Fruit fly (Drosophila melanogaster): ENCODE measurements around the gene AGO2.

Gene AGO2

dm6 chr3L:15589746-15590145, 35.8 kb downstream of the AGO2 start:
- TF ChIP-seq usp (GFP tag; optimal IDR thresholded peaks at IDR 0.05) (no peak), CG8478 (optimal IDR thresholded peaks at IDR 0.05) (no peak), pan (optimal IDR thresholded peaks at IDR 0.05) (no peak), Dll (optimal IDR thresholded peaks at IDR 0.05) (no peak), EcR (GFP tag; optimal IDR thresholded peaks at IDR 0.05) (no peak), psq (optimal IDR thresholded peaks at IDR 0.05) (no peak)

- TF ChIP-seq Dll (optimal IDR thresholded peaks at IDR 0.05) (no peak), psq (optimal IDR thresholded peaks at IDR 0.05) (no peak), EcR (GFP tag; optimal IDR thresholded peaks at IDR 0.05) (no peak), pan (optimal IDR thresholded peaks at IDR 0.05) (no peak), CG8478 (optimal IDR thresholded peaks at IDR 0.05) (no peak), usp (GFP tag; optimal IDR thresholded peaks at IDR 0.05) (no peak)
Observed at dm6 chr3L:15590803-15591597, 37.1 kb downstream of the AGO2 start.

- TF ChIP-seq CG8478 (optimal IDR thresholded peaks at IDR 0.05) (no peak), EcR (GFP tag; optimal IDR thresholded peaks at IDR 0.05) (no peak), pan (optimal IDR thresholded peaks at IDR 0.05) (no peak), usp (GFP tag; optimal IDR thresholded peaks at IDR 0.05) (no peak), Dll (optimal IDR thresholded peaks at IDR 0.05) (no peak), psq (optimal IDR thresholded peaks at IDR 0.05) (no peak)
Observed at dm6 chr3L:15592536-15593260, 38.8 kb downstream of the AGO2 start.

- TF ChIP-seq usp (GFP tag; optimal IDR thresholded peaks at IDR 0.05) (no peak), pan (optimal IDR thresholded peaks at IDR 0.05) (no peak), CG8478 (optimal IDR thresholded peaks at IDR 0.05) (no peak), Dll (optimal IDR thresholded peaks at IDR 0.05) (no peak), psq (optimal IDR thresholded peaks at IDR 0.05) (no peak), EcR (GFP tag; optimal IDR thresholded peaks at IDR 0.05) (no peak)
Observed at dm6 chr3L:15593399-15593798, 39.5 kb downstream of the AGO2 start.

- peak; percentile 1 for TF ChIP-seq pan (optimal IDR thresholded peaks at IDR 0.05)
- no peak for TF ChIP-seq psq (optimal IDR thresholded peaks at IDR 0.05)
- TF ChIP-seq usp (GFP tag; optimal IDR thresholded peaks at IDR 0.05), result no peak
Observed at dm6 chr3L:15594093-15594653, 40.3 kb downstream of the AGO2 start.

- TF ChIP-seq EcR (GFP tag; optimal IDR thresholded peaks at IDR 0.05) (no peak), usp (GFP tag; optimal IDR thresholded peaks at IDR 0.05) (no peak), CG8478 (optimal IDR thresholded peaks at IDR 0.05) (no peak), pan (optimal IDR thresholded peaks at IDR 0.05) (no peak), Dll (optimal IDR thresholded peaks at IDR 0.05) (no peak), psq (optimal IDR thresholded peaks at IDR 0.05) (no peak)
Observed at dm6 chr3L:15595175-15595724, 41.3 kb downstream of the AGO2 start.

dm6 chr3L:15595980-15596379, 42.1 kb downstream of the AGO2 start:
- TF ChIP-seq Dll (optimal IDR thresholded peaks at IDR 0.05), result no peak
- no peak for TF ChIP-seq EcR (GFP tag; optimal IDR thresholded peaks at IDR 0.05)
- no peak for TF ChIP-seq psq (optimal IDR thresholded peaks at IDR 0.05)
- no peak for TF ChIP-seq CG8478 (optimal IDR thresholded peaks at IDR 0.05)
- TF ChIP-seq pan (optimal IDR thresholded peaks at IDR 0.05), result no peak
- TF ChIP-seq usp (GFP tag; optimal IDR thresholded peaks at IDR 0.05), result no peak

dm6 chr3L:15597037-15597785, 43.3 kb downstream of the AGO2 start:
- TF ChIP-seq EcR (GFP tag; optimal IDR thresholded peaks at IDR 0.05) (no peak), pan (optimal IDR thresholded peaks at IDR 0.05) (no peak), psq (optimal IDR thresholded peaks at IDR 0.05) (no peak), CG8478 (optimal IDR thresholded peaks at IDR 0.05) (no peak), usp (GFP tag; optimal IDR thresholded peaks at IDR 0.05) (no peak), Dll (optimal IDR thresholded peaks at IDR 0.05) (no peak)

dm6 chr3L:15597945-15598344, 44.0 kb downstream of the AGO2 start:
- TF ChIP-seq psq (optimal IDR thresholded peaks at IDR 0.05) (no peak), Dll (optimal IDR thresholded peaks at IDR 0.05) (no peak), usp (GFP tag; optimal IDR thresholded peaks at IDR 0.05) (no peak), pan (optimal IDR thresholded peaks at IDR 0.05) (no peak), CG8478 (optimal IDR thresholded peaks at IDR 0.05) (no peak), EcR (GFP tag; optimal IDR thresholded peaks at IDR 0.05) (no peak)

- TF ChIP-seq EcR (GFP tag; optimal IDR thresholded peaks at IDR 0.05) (no peak), psq (optimal IDR thresholded peaks at IDR 0.05) (no peak), Dll (optimal IDR thresholded peaks at IDR 0.05) (no peak), pan (optimal IDR thresholded peaks at IDR 0.05) (no peak), usp (GFP tag; optimal IDR thresholded peaks at IDR 0.05) (no peak), CG8478 (optimal IDR thresholded peaks at IDR 0.05) (no peak)
Observed at dm6 chr3L:15599190-15599589, 45.3 kb downstream of the AGO2 start.

dm6 chr3L:15600051-15600450, 46.1 kb downstream of the AGO2 start:
- no peak for TF ChIP-seq usp (GFP tag; optimal IDR thresholded peaks at IDR 0.05)
- TF ChIP-seq psq (optimal IDR thresholded peaks at IDR 0.05), result no peak
- TF ChIP-seq CG8478 (optimal IDR thresholded peaks at IDR 0.05), result no peak
- TF ChIP-seq pan (optimal IDR thresholded peaks at IDR 0.05), result no peak
